Fruit fly (Drosophila melanogaster) Kc167 (cell line): ENCODE results near the gene Grasp65.

ENCODE experiments used
- Myc ChIP-seq: fragments of >200 bp; optimal IDR thresholded peaks from 2 replicates; lab custom pipeline; 2017; ENCODE audit warnings: missing external identifiers
- Sin3A ChIP-seq: fragments of >200 bp; optimal IDR thresholded peaks from 2 replicates; lab custom pipeline; 2018; ENCODE audit warnings: missing external identifiers
- h ChIP-seq: fragments of >200 bp; optimal IDR thresholded peaks from 3 replicates; lab custom pipeline; 2018; ENCODE audit warnings: missing external identifiers
- insv ChIP-seq: fragments of >200 bp; optimal IDR thresholded peaks from 3 replicates; lab custom pipeline; 2018; ENCODE audit warnings: missing external identifiers
- psq ChIP-seq: fragments of >200 bp; optimal IDR thresholded peaks from 2 replicates; lab custom pipeline; 2017; ENCODE audit warnings: missing external identifiers
- ttk ChIP-seq: sonication (Bioruptor generic); optimal IDR thresholded peaks from 2 replicates; lab custom pipeline; 2017; ENCODE audit warnings: missing external identifiers

Gene Grasp65

dm6 chr3L:19913328-19913936 lies 11.3 kb upstream of the Grasp65 start, which contains the start of gene Mtr3:
Gene Mtr3, minus strand, starts transcription at chr3L:19913715.
- TF ChIP-seq psq (lab: Kevin White, UChicago) (no peak), Sin3A (lab: Kevin White, UChicago) (no peak), h (lab: Kevin White, UChicago) (no peak), insv (lab: Kevin White, UChicago) (no peak), ttk (lab: Kevin White, UChicago) (no peak), Myc (lab: Kevin White, UChicago) (no peak)

dm6 chr3L:19914833-19915232 lies 9.9 kb upstream of the Grasp65 start, which contains the start of gene Rpn1:
Gene Rpn1, plus strand, starts transcription at chr3L:19915051.
- TF ChIP-seq insv (lab: Kevin White, UChicago) (no peak), ttk (lab: Kevin White, UChicago) (no peak), Sin3A (lab: Kevin White, UChicago) (no peak), Myc (lab: Kevin White, UChicago) (no peak)

- TF ChIP-seq psq (lab: Kevin White, UChicago) (no peak), Myc (lab: Kevin White, UChicago) (no peak), Sin3A (lab: Kevin White, UChicago) (no peak), ttk (lab: Kevin White, UChicago) (no peak), h (lab: Kevin White, UChicago) (no peak), insv (lab: Kevin White, UChicago) (no peak)
Measured at dm6 chr3L:19919981-19920380, 4.8 kb upstream of the Grasp65 start.

- TF ChIP-seq Myc (lab: Kevin White, UChicago) (no peak), h (lab: Kevin White, UChicago) (no peak)
Measured at dm6 chr3L:19922833-19923745, 1.7 kb upstream of the Grasp65 start, which contains the start of gene Pfdn6. Gene Pfdn6, plus strand, starts transcription at chr3L:19923671.

- TF ChIP-seq Myc (lab: Kevin White, UChicago) = no peak
- TF ChIP-seq Sin3A (lab: Kevin White, UChicago) = no peak
- no peak for TF ChIP-seq insv (lab: Kevin White, UChicago)
- no peak for TF ChIP-seq psq (lab: Kevin White, UChicago)
- TF ChIP-seq h (lab: Kevin White, UChicago) = no peak
- no peak for TF ChIP-seq ttk (lab: Kevin White, UChicago)
Measured at dm6 chr3L:19928435-19929011, 3.8 kb downstream of the Grasp65 start, which contains the start of the genes CG8004 and RhoGDI. Gene CG8004, minus strand, starts transcription at chr3L:19928508. Gene RhoGDI, plus strand, starts transcription at chr3L:19928743.

- TF ChIP-seq ttk (lab: Kevin White, UChicago) (no peak), h (lab: Kevin White, UChicago) (no peak), psq (lab: Kevin White, UChicago) (no peak), Myc (lab: Kevin White, UChicago) (no peak), insv (lab: Kevin White, UChicago) (no peak), Sin3A (lab: Kevin White, UChicago) (no peak)
Measured at dm6 chr3L:19929051-19929718, 4.4 kb downstream of the Grasp65 start.

dm6 chr3L:19929719-19930334 lies 5.1 kb downstream of the Grasp65 start:
- TF ChIP-seq Sin3A (lab: Kevin White, UChicago) = no peak
- TF ChIP-seq ttk (lab: Kevin White, UChicago) = no peak
- no peak for TF ChIP-seq psq (lab: Kevin White, UChicago)
- no peak for TF ChIP-seq Myc (lab: Kevin White, UChicago)
- TF ChIP-seq insv (lab: Kevin White, UChicago) = no peak
- TF ChIP-seq h (lab: Kevin White, UChicago) = no peak

- TF ChIP-seq Myc (lab: Kevin White, UChicago) = no peak
- TF ChIP-seq ttk (lab: Kevin White, UChicago) = no peak
- TF ChIP-seq insv (lab: Kevin White, UChicago) = no peak
- no peak for TF ChIP-seq h (lab: Kevin White, UChicago)
- no peak for TF ChIP-seq Sin3A (lab: Kevin White, UChicago)
- no peak for TF ChIP-seq psq (lab: Kevin White, UChicago)
Measured at dm6 chr3L:19931391-19931790, 6.6 kb downstream of the Grasp65 start, which contains the start of gene CG46462. Gene CG46462, plus strand, starts transcription at chr3L:19931691.

dm6 chr3L:19932917-19933316 lies 8.2 kb downstream of the Grasp65 start:
- TF ChIP-seq insv (lab: Kevin White, UChicago) (no peak), ttk (lab: Kevin White, UChicago) (no peak), Sin3A (lab: Kevin White, UChicago) (no peak), Myc (lab: Kevin White, UChicago) (no peak), h (lab: Kevin White, UChicago) (no peak), psq (lab: Kevin White, UChicago) (no peak)

- no peak for TF ChIP-seq psq (lab: Kevin White, UChicago)
Measured at dm6 chr3L:19939024-19939423, 14.3 kb downstream of the Grasp65 start, which contains the start of gene Ac76E. Gene Ac76E, plus strand, starts transcription at chr3L:19939287.
